In the genomic region with DNA sequence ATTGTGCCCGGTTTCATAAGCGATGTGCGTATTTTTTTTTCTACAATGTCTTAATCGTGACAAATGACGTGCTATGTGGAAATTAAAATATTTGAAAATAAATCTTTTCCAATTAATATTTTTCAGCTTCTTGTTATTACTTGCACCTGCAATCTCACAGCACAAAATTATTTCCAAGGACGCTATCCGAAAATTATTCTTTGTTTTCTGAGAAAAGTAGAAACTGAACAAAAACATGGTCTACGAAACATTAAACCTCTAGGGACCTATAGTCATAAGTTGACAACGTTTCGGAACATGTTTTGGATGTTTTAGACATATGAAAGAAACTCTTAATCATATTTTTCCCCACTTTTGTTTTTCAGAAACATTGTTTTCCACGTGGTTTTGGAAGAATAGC, we compare ENCODE assay signal across 2 worm cellular contexts.
TF ChIP-seq lines count a peak whose summit lies in the region.

No protein-coding gene starts in this region.

TF ChIP-seq in whole organism, L1 larva, 84 proteins besides CTCF, POLR2A, EP300 and RAD21:
- TF ChIP-seq C16A3.4 (tag; optimal IDR thresholded peaks at IDR 0.05; lab: Kevin White, UChicago): no peak
- TF ChIP-seq hlh-4 (tag; optimal IDR thresholded peaks at IDR 0.05; lab: Kevin White, UChicago): peak; percentile 74

TF ChIP-seq in whole organism, L4 larva, 104 proteins besides CTCF, POLR2A, EP300 and RAD21:
- no peak for TF ChIP-seq mxl-3 (GFP tag; optimal IDR thresholded peaks at IDR 0.05; lab: Kevin White, UChicago)
- peak; percentile 74 for TF ChIP-seq aha-1 (tag; lab: Kevin White, UChicago)
